Fruit fly (Drosophila melanogaster): ENCODE results near the gene CG31496.

dm6 chr3R:7334613-7335012 lies 10.3 kb upstream of the CG31496 start:
- TF ChIP-seq h (optimal IDR thresholded peaks at IDR 0.05) (no peak), ttk (optimal IDR thresholded peaks at IDR 0.05) (no peak), Myc (optimal IDR thresholded peaks at IDR 0.05) (no peak), insv (optimal IDR thresholded peaks at IDR 0.05) (no peak), psq (optimal IDR thresholded peaks at IDR 0.05) (no peak), Sin3A (optimal IDR thresholded peaks at IDR 0.05) (no peak)
